Fruit fly (Drosophila melanogaster): ENCODE measurements around the gene for.

DNA sequence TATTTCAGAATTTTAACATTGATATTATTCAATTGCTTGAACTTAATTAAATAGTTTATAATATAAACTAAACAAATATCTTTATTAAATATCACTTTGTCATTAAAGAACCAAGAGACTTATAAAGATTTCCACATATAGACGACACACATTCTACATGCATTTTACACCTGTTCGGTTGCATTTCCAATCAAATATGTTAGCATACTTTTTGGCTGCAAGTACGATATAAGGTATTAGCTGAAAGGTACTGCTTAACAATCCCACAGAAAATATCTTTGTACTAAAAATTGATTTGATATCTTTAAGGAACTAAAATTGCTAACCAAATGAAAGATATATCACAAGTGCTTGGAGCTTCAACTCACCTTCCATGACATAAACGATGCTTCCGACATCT, 22.9 kb downstream of the for start:
- TF ChIP-seq corto (GFP tag; optimal IDR thresholded peaks at IDR 0.05) (no peak), zfh1 (GFP tag; IDR thresholded peaks at IDR 0.05) (no peak), CG4424 (GFP tag; optimal IDR thresholded peaks at IDR 0.05) (no peak), Side (GFP tag; optimal IDR thresholded peaks at IDR 0.05) (no peak), dimm (GFP tag; IDR thresholded peaks at IDR 0.05) (no peak), CG7271 (tag; optimal IDR thresholded peaks at IDR 0.05) (no peak), CG10321 (GFP tag; IDR thresholded peaks at IDR 0.05) (no peak), jing (GFP tag; optimal IDR thresholded peaks at IDR 0.05) (no peak), Hmr (GFP tag; optimal IDR thresholded peaks at IDR 0.05) (no peak), CG17361 (GFP tag; IDR thresholded peaks at IDR 0.05) (no peak), CG16813 (GFP tag; IDR thresholded peaks at IDR 0.05; ENCODE audit: partially characterized antibody) (no peak), Awh (GFP tag; IDR thresholded peaks at IDR 0.05) (no peak), insv (GFP tag; optimal IDR thresholded peaks at IDR 0.05) (no peak), Hr39 (optimal IDR thresholded peaks at IDR 0.05) (no peak)
